Worm (Caenorhabditis elegans) whole organism, L3 larva: ENCODE data around the gene C30F2.2.

Experiments used
- R02D3.7 ChIP-seq: fragments of 150-350 bp; optimal IDR thresholded peaks from 2 replicates; lab custom pipeline; 2014; ENCODE audit warnings: missing biosample characterization, missing genetic modification characterization
- ZK546.5 ChIP-seq: sonication (generic microtip); optimal IDR thresholded peaks from 2 replicates; lab custom pipeline; 2017; ENCODE audit warnings: missing biosample characterization, missing genetic modification characterization
- aly-2 ChIP-seq: fragments of 150-350 bp; optimal IDR thresholded peaks from 2 replicates; lab custom pipeline; 2014; ENCODE audit warnings: missing biosample characterization, missing genetic modification characterization
- ceh-16 ChIP-seq: sonication (generic microtip); optimal IDR thresholded peaks from 2 replicates; lab custom pipeline; 2017; ENCODE audit warnings: missing biosample characterization, missing genetic modification characterization
- ceh-28 ChIP-seq: fragments of 150-350 bp; optimal IDR thresholded peaks from 2 replicates; lab custom pipeline; 2014; ENCODE audit warnings: missing biosample characterization, missing genetic modification reagents, missing genetic modification characterization
- ceh-9 ChIP-seq: sonication (generic microtip); optimal IDR thresholded peaks from 2 replicates; lab custom pipeline; 2018; ENCODE audit warnings: missing biosample characterization, missing genetic modification characterization
- daf-12 ChIP-seq: fragments of 150-350 bp; optimal IDR thresholded peaks from 2 replicates; lab custom pipeline; 2014; ENCODE audit warnings: missing biosample characterization, missing genetic modification reagents, missing genetic modification characterization
- egl-27 ChIP-seq: sonication (generic microtip); optimal IDR thresholded peaks from 4 replicates; lab custom pipeline; 2017; ENCODE audit warnings: missing biosample characterization, missing genetic modification reagents, missing genetic modification characterization
- elt-1 ChIP-seq: fragments of 150-350 bp; optimal IDR thresholded peaks from 2 replicates; lab custom pipeline; 2014; ENCODE audit warnings: missing biosample characterization, missing genetic modification characterization
- elt-2 ChIP-seq: sonication (generic microtip); optimal IDR thresholded peaks from 2 replicates; lab custom pipeline; 2016; ENCODE audit warnings: missing genetic modification reagents, mild to moderate bottlenecking, missing genetic modification characterization, missing compliant biosample characterization
- elt-3 ChIP-seq, 3 experiments: fragments of 150-350 bp in 1 of 3; sonication (generic microtip) in 2 of 3; optimal IDR thresholded peaks; 2 replicates in 2 of 3; 4 replicates in 1 of 3; lab custom pipeline; 2014 to 2017; ENCODE audit warnings: missing biosample characterization in 3 of 3, missing genetic modification characterization in 3 of 3
- eor-1 ChIP-seq, 2 experiments: fragments of 150-350 bp; optimal IDR thresholded peaks; 2 replicates each; lab custom pipeline; 2014 to 2018; ENCODE audit warnings: missing biosample characterization in 2 of 2, missing genetic modification characterization in 2 of 2
- fkh-10 ChIP-seq: sonication (generic microtip); optimal IDR thresholded peaks from 2 replicates; lab custom pipeline; 2017; ENCODE audit warnings: missing biosample characterization, missing genetic modification reagents, missing genetic modification characterization
- fkh-2 ChIP-seq: fragments of 150-350 bp; optimal IDR thresholded peaks from 2 replicates; lab custom pipeline; 2014; ENCODE audit warnings: missing biosample characterization, missing genetic modification reagents, missing genetic modification characterization
- fos-1 ChIP-seq: fragments of 150-350 bp; optimal IDR thresholded peaks from 2 replicates; lab custom pipeline; 2014; ENCODE audit warnings: missing biosample characterization, missing genetic modification characterization
- jun-1 ChIP-seq: fragments of 150-350 bp; optimal IDR thresholded peaks from 2 replicates; lab custom pipeline; 2014; ENCODE audit warnings: missing biosample characterization, missing genetic modification reagents, missing genetic modification characterization
- lsy-12 ChIP-seq: sonication (generic microtip); optimal IDR thresholded peaks from 2 replicates; lab custom pipeline; 2016; ENCODE audit warnings: mild to moderate bottlenecking, missing genetic modification characterization, missing compliant biosample characterization
- nfya-1 ChIP-seq: sonication (generic microtip); optimal IDR thresholded peaks from 2 replicates; lab custom pipeline; 2017; ENCODE audit warnings: missing genetic modification characterization, mild to moderate bottlenecking, missing compliant biosample characterization, antibody characterized with exemption, moderate library complexity; ENCODE audit not compliant: insufficient read depth
- nhr-11 ChIP-seq: fragments of 150-350 bp; optimal IDR thresholded peaks from 2 replicates; lab custom pipeline; 2014; ENCODE audit warnings: missing biosample characterization, missing genetic modification characterization
- nhr-12 ChIP-seq: fragments of 150-350 bp; optimal IDR thresholded peaks from 2 replicates; lab custom pipeline; 2014; ENCODE audit warnings: missing biosample characterization, missing genetic modification characterization
- nhr-23 ChIP-seq: fragments of 150-350 bp; optimal IDR thresholded peaks from 2 replicates; lab custom pipeline; 2014; ENCODE audit warnings: missing biosample characterization, missing genetic modification reagents, missing genetic modification characterization
- nhr-237 ChIP-seq: fragments of 150-350 bp; optimal IDR thresholded peaks from 2 replicates; lab custom pipeline; 2014; ENCODE audit warnings: missing biosample characterization, missing genetic modification characterization
- nhr-25 ChIP-seq: sonication (generic microtip); optimal IDR thresholded peaks from 2 replicates; lab custom pipeline; 2017; ENCODE audit warnings: missing biosample characterization, missing genetic modification characterization
- nhr-43 ChIP-seq: sonication (generic microtip); optimal IDR thresholded peaks from 2 replicates; lab custom pipeline; 2016; ENCODE audit warnings: mild to moderate bottlenecking, missing genetic modification characterization, missing compliant biosample characterization; ENCODE audit not compliant: poor library complexity, severe bottlenecking
- nhr-67 ChIP-seq: fragments of 150-350 bp; optimal IDR thresholded peaks from 2 replicates; lab custom pipeline; 2014; ENCODE audit warnings: missing biosample characterization, missing genetic modification characterization
- nhr-76 ChIP-seq: fragments of 150-350 bp; sonication (generic microtip); optimal IDR thresholded peaks from 5 replicates; lab custom pipeline; 2014; ENCODE audit warnings: missing biosample characterization, missing genetic modification characterization
- nhr-77 ChIP-seq: fragments of 150-350 bp; optimal IDR thresholded peaks from 2 replicates; lab custom pipeline; 2014; ENCODE audit warnings: missing biosample characterization, missing genetic modification characterization
- pha-4 ChIP-seq: fragments of 150-350 bp; optimal IDR thresholded peaks from 2 replicates; lab custom pipeline; 2014; ENCODE audit warnings: missing biosample characterization, missing genetic modification reagents, missing genetic modification characterization
- pqm-1 ChIP-seq: fragments of 150-350 bp; optimal IDR thresholded peaks from 2 replicates; lab custom pipeline; 2017; ENCODE audit warnings: missing biosample characterization, missing genetic modification characterization, inconsistent platforms
- sea-2 ChIP-seq: fragments of 150-350 bp; sonication (generic microtip); optimal IDR thresholded peaks from 4 replicates; lab custom pipeline; 2014; ENCODE audit warnings: missing biosample characterization, missing genetic modification reagents, missing genetic modification characterization
- snpc-4 ChIP-seq: fragments of 150-350 bp; optimal IDR thresholded peaks from 2 replicates; lab custom pipeline; 2014; ENCODE audit warnings: missing biosample characterization, missing genetic modification characterization
- unc-62 ChIP-seq: fragments of 150-350 bp; sonication (generic microtip); optimal IDR thresholded peaks from 4 replicates; lab custom pipeline; 2014; ENCODE audit warnings: missing biosample characterization, missing genetic modification reagents, missing genetic modification characterization

The C30F2.2 gene

ce11 chrX:16091166-16091565, 6.2 kb upstream of the C30F2.2 start:
- TF ChIP-seq elt-3 (tag; optimal IDR thresholded peaks at IDR 0.05; lab: Kevin White, UChicago) (no peak), ZK546.5 (tag; lab: Kevin White, UChicago) (no peak), lsy-12 (tag; lab: Kevin White, UChicago) (no peak), fos-1 (tag; lab: Kevin White, UChicago) (no peak), ceh-9 (no peak), nhr-67 (tag; lab: Kevin White, UChicago) (no peak), snpc-4 (tag; lab: Kevin White, UChicago) (peak; percentile 69), nhr-12 (tag; lab: Kevin White, UChicago) (no peak)
- TF ChIP-seq, all 47 proteins: peak for 1

DNA sequence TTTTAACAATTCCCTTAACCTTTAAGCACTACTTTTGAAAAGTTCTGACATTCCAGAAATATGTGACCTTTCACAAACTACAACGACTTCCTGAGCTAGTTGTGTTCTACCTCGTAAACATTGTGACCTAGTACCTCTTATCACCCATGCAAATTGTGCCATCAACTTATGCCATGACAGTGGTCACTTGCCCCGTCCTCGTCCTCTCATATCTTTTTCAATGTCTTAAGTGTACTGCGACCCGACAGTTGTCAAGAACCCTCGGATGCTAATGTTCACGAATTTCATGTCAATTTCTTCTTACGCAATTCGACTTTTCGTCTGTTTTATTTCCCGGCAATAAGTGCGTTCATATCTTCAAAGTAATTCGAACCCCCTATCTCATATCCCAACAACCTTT, 2.8 kb upstream of the C30F2.2 start:
- TF ChIP-seq ZK546.5 (tag; lab: Kevin White, UChicago), result no peak
- TF ChIP-seq snpc-4 (tag; lab: Kevin White, UChicago), result no peak
- no peak for TF ChIP-seq fkh-2
- TF ChIP-seq unc-62 (GFP tag; lab: Kevin White, UChicago), result no peak
- TF ChIP-seq nhr-43, result no peak
- TF ChIP-seq elt-1 (tag; lab: Kevin White, UChicago), result no peak
- peak; percentile 2 for TF ChIP-seq elt-2 (tag; lab: Kevin White, UChicago)
- no peak for TF ChIP-seq egl-27

DNA sequence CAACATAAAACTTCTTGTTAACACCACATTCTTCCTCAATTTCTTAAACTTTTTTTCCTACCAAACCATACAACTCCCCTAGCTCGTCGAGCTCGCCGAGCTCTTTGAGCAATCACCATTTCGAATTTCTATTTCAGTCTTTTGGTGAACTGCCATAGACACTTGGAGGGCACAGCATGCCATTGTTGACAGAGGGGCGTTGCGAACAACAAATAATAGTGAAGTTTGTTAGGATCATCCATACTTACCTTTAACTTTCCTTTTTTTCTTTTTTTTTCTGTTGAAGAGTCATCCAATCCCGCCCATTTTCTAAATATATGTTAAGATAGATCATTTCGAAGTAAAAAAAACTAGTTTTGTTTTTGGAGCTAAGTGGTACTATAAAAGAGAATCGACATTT, 3.0 kb downstream of the C30F2.2 start, which contains the start of gene idpp-14:
Gene idpp-14, plus strand, starts transcription at position 324 of the 400 bp plus-strand sequence.
- TF ChIP-seq elt-3 (tag; optimal IDR thresholded peaks at IDR 0.05; lab: Kevin White, UChicago) (no peak), nhr-237 (no peak), pha-4 (tag; lab: Kevin White, UChicago) (peak; percentile 79)

- TF ChIP-seq fkh-2, result no peak
- no peak for TF ChIP-seq jun-1 (tag; lab: Kevin White, UChicago)
- no peak for TF ChIP-seq eor-1 (tag; optimal IDR thresholded peaks at IDR 0.05; lab: Kevin White, UChicago)
- no peak for TF ChIP-seq nhr-25 (tag; lab: Kevin White, UChicago)
- no peak for TF ChIP-seq elt-1 (tag; lab: Kevin White, UChicago)
- TF ChIP-seq nhr-23 (tag; lab: Kevin White, UChicago), result no peak
- no peak for TF ChIP-seq fkh-10
- TF ChIP-seq R02D3.7 (tag; lab: Kevin White, UChicago), result no peak
- TF ChIP-seq elt-2 (tag; lab: Kevin White, UChicago), result no peak
Observed at ce11 chrX:16078695-16079094, 6.3 kb downstream of the C30F2.2 start.

DNA sequence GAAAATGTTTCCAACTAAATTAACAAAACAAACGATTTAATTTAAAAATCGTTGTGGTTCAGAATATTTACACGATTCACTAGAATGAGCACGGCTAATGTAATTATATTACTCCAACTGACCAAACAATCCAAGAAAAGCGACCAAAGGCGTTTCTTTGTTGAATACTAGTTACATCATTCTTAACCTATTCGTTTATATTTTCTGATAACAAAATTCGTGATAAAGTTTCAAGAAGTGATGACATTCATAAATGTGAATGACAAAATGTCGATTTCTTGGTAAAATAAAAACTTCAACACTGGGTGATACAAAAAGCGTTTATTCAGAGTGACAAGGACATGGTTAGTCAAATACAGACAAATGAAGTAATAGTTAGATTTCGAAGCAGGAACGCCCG, 8.5 kb downstream of the C30F2.2 start, which contains the start of gene C30F2.4:
Gene C30F2.4, minus strand, starts transcription at position 101 of the 400 bp plus-strand sequence.
- TF ChIP-seq nhr-237, result no peak
- TF ChIP-seq ceh-16, result no peak
- no peak for TF ChIP-seq unc-62 (GFP tag; lab: Kevin White, UChicago)
- no peak for TF ChIP-seq elt-3 (tag; optimal IDR thresholded peaks at IDR 0.05; lab: Kevin White, UChicago)
- TF ChIP-seq lsy-12 (tag; lab: Kevin White, UChicago), result no peak
- no peak for TF ChIP-seq pqm-1
- no peak for TF ChIP-seq egl-27
- no peak for TF ChIP-seq nhr-11 (tag; lab: Kevin White, UChicago)
- no peak for TF ChIP-seq aly-2 (tag; lab: Kevin White, UChicago)
- no peak for TF ChIP-seq nhr-25 (tag; lab: Kevin White, UChicago)
- no peak for TF ChIP-seq nfya-1 (tag; lab: Kevin White, UChicago)
- TF ChIP-seq daf-12 (tag; lab: Kevin White, UChicago), result no peak
- TF ChIP-seq, all 47 proteins: peak for 0

DNA sequence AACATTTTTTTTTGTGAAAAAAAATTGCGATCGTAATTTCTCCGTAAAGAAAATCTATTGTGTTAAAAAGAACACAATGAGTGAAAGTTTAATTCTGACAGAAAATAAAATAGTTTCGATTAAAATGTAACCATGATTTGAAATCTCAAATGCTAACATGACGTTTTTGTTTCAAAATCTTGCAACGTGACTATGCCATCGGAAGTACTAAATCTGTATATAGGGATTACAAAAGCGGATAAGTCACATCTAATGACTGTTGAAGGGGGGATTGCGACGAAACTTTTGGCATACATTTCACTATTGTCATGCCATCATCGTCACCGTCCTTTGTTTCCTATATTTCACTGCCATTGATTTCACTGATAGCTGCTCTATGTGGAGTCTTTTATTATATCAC, 12.4 kb downstream of the C30F2.2 start, which contains the start of gene col-187:
Gene col-187, plus strand, starts transcription at position 301 of the 400 bp plus-strand sequence.
- TF ChIP-seq nhr-67 (tag; lab: Kevin White, UChicago) (no peak), ceh-28 (tag; lab: Kevin White, UChicago) (no peak), nhr-43 (no peak), nhr-77 (tag; lab: Kevin White, UChicago) (no peak), nhr-11 (tag; lab: Kevin White, UChicago) (no peak), nhr-76 (tag; lab: Kevin White, UChicago) (no peak), daf-12 (tag; lab: Kevin White, UChicago) (no peak), eor-1 (tag; optimal IDR thresholded peaks at IDR 0.05; lab: Kevin White, UChicago) (no peak), nhr-237 (no peak), unc-62 (GFP tag; lab: Kevin White, UChicago) (no peak), aly-2 (tag; lab: Kevin White, UChicago) (no peak), sea-2 (GFP tag; lab: Kevin White, UChicago) (no peak), pha-4 (tag; lab: Kevin White, UChicago) (no peak), jun-1 (tag; lab: Kevin White, UChicago) (no peak)
